Fruit fly (Drosophila melanogaster): ENCODE results near the gene CG11444.
A peak's percentile ranks its signal among the peaks of the same experiment; 100 is the strongest.

Gene CG11444

dm6 chrX:4505318-4505717 is 48.9 kb downstream of the CG11444 start (continued):
- TF ChIP-seq CG2712 (tag; optimal IDR thresholded peaks at IDR 0.05) (no peak), Nf-YA (GFP tag; IDR thresholded peaks at IDR 0.05) (no peak), CG14710 (tag; optimal IDR thresholded peaks at IDR 0.05) (peak; percentile 5), CG3065 (GFP tag; optimal IDR thresholded peaks at IDR 0.05) (no peak), sens (GFP tag) (peak; percentile 73), pum (GFP tag; optimal IDR thresholded peaks at IDR 0.05) (peak; percentile 23), exex (tag; optimal IDR thresholded peaks at IDR 0.05) (no peak), CG33213 (GFP tag; optimal IDR thresholded peaks at IDR 0.05) (no peak), H15 (GFP tag; IDR thresholded peaks at IDR 0.05) (no peak), CG2116 (GFP tag; optimal IDR thresholded peaks at IDR 0.05) (no peak), lov (optimal IDR thresholded peaks at IDR 0.05) (no peak), lov (GFP tag; IDR thresholded peaks at IDR 0.05) (no peak), ranshi (GFP tag; IDR thresholded peaks at IDR 0.05) (no peak), CG10267 (tag; optimal IDR thresholded peaks at IDR 0.05) (peak; percentile 10), CG1233 (GFP tag; optimal IDR thresholded peaks at IDR 0.05) (peak; percentile 24), lilli (GFP tag; optimal IDR thresholded peaks at IDR 0.05) (peak; percentile 39), schlank (tag; optimal IDR thresholded peaks at IDR 0.05) (no peak), org-1 (GFP tag; optimal IDR thresholded peaks at IDR 0.05) (no peak), CG17802 (tag; optimal IDR thresholded peaks at IDR 0.05) (no peak), HmgZ (tag; optimal IDR thresholded peaks at IDR 0.05) (no peak), Poxn (GFP tag; IDR thresholded peaks at IDR 0.05) (no peak), luna (GFP tag; optimal IDR thresholded peaks at IDR 0.05) (no peak), abd-A (tag; optimal IDR thresholded peaks at IDR 0.05) (no peak), CG3726 (GFP tag; IDR thresholded peaks at IDR 0.05) (no peak), CG2129 (GFP tag; IDR thresholded peaks at IDR 0.05; ENCODE audit: partially characterized antibody) (no peak), CG1024 (GFP tag; IDR thresholded peaks at IDR 0.05) (no peak), phol (tag; optimal IDR thresholded peaks at IDR 0.05) (peak; percentile 11), CG9817 (tag; optimal IDR thresholded peaks at IDR 0.05) (peak; percentile 2), gsb (GFP tag; IDR thresholded peaks at IDR 0.05) (no peak), amos (GFP tag; IDR thresholded peaks at IDR 0.05; ENCODE audit: partially characterized antibody) (no peak), peb (GFP tag; IDR thresholded peaks at IDR 0.05) (no peak), tin (GFP tag; optimal IDR thresholded peaks at IDR 0.05) (peak; percentile 12), CG5245 (GFP tag; optimal IDR thresholded peaks at IDR 0.05) (peak; percentile 10), CHES-1-like (GFP tag; optimal IDR thresholded peaks at IDR 0.05) (no peak), Adf1 (GFP tag; IDR thresholded peaks at IDR 0.05) (no peak), knrl (GFP tag; IDR thresholded peaks at IDR 0.05; ENCODE audit: partially characterized antibody) (no peak), CG6765 (GFP tag; optimal IDR thresholded peaks at IDR 0.05) (no peak), ro (GFP tag; IDR thresholded peaks at IDR 0.05) (no peak), CkIIα-i1 (GFP tag; IDR thresholded peaks at IDR 0.05) (no peak), CG10321 (GFP tag; IDR thresholded peaks at IDR 0.05) (no peak), pan (optimal IDR thresholded peaks at IDR 0.05) (no peak), pan (GFP tag; optimal IDR thresholded peaks at IDR 0.05 in 1 of 2, IDR thresholded peaks at IDR 0.05 in 1 of 2) (peak in 1 of 2 experiments; percentile 42), CG9797 (GFP tag; optimal IDR thresholded peaks at IDR 0.05) (no peak), Vsx1 (GFP tag; optimal IDR thresholded peaks at IDR 0.05) (no peak), jing (GFP tag; optimal IDR thresholded peaks at IDR 0.05) (no peak), Meics (GFP tag; optimal IDR thresholded peaks at IDR 0.05) (no peak), mld (GFP tag; IDR thresholded peaks at IDR 0.05; ENCODE audit: partially characterized antibody) (no peak), CoRest (tag; optimal IDR thresholded peaks at IDR 0.05) (peak; percentile 23), nmo (GFP tag; optimal IDR thresholded peaks at IDR 0.05) (peak; percentile 28), HmgD (GFP tag; optimal IDR thresholded peaks at IDR 0.05) (no peak), Hr51 (GFP tag; optimal IDR thresholded peaks at IDR 0.05) (peak in 1 of 2 experiments; percentile 31), cg (GFP tag; optimal IDR thresholded peaks at IDR 0.05) (no peak)

Measured in whole organism, embryonic.